Fruit fly (Drosophila melanogaster): ENCODE data around the gene VhaPPA1-1.
A peak's percentile ranks its signal among the peaks of the same experiment; 100 is the strongest.

VhaPPA1-1 gene

DNA sequence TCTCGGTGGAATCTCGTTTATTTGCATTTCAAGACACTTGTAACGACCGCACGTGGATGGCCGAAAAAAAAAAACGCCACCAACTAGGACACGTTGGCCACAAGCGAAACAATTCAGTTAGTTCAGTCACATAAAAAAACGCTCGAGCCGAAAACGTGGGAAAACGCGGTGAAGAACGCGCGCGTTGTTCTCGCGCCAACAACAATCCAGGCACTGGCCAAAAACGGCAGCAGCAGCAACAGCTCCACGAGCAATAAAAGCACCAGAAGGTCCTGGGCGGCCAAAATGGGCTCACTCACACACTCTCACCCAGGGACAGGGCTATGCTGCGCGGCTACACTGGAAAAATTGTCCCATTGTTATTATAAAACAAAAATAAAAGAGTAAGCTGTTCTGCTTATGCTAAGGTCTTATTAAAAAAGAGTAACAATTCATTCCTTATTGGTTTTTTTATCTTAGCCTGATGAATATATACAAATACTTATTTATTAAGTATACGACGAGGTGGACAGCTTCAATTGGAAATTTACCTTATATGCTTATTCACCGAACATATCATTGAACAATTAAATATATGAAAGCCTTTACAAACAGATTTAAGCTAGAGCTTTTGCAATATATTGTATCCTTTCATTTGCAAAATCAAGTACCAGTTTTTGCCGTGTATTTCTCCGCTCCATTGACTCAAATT lies 28.4 kb downstream of the VhaPPA1-1 start, which contains the start of gene btsz (continued):
- TF ChIP-seq mam (GFP tag; optimal IDR thresholded peaks at IDR 0.05) (peak; percentile 21), CG13424 (tag; optimal IDR thresholded peaks at IDR 0.05) (peak; percentile 54), CG10274 (GFP tag; optimal IDR thresholded peaks at IDR 0.05) (peak; percentile 9), CG15514 (GFP tag; optimal IDR thresholded peaks at IDR 0.05) (peak; percentile 47), YL-1 (GFP tag; optimal IDR thresholded peaks at IDR 0.05) (no peak), pros (GFP tag; optimal IDR thresholded peaks at IDR 0.05) (no peak), CG9727 (GFP tag; optimal IDR thresholded peaks at IDR 0.05) (peak; percentile 71), Fer1 (GFP tag; optimal IDR thresholded peaks at IDR 0.05) (peak; percentile 68), ind (GFP tag; optimal IDR thresholded peaks at IDR 0.05) (peak; percentile 44), Atf3 (GFP tag; optimal IDR thresholded peaks at IDR 0.05) (no peak), Ada2b (GFP tag; IDR thresholded peaks at IDR 0.05) (no peak), CG6765 (GFP tag; optimal IDR thresholded peaks at IDR 0.05) (peak; percentile 46), CG6854 (GFP tag; optimal IDR thresholded peaks at IDR 0.05) (peak; percentile 37), BtbVII (GFP tag; optimal IDR thresholded peaks at IDR 0.05) (peak; percentile 49), CG11504 (tag; optimal IDR thresholded peaks at IDR 0.05) (peak; percentile 72), CG15269 (tag; optimal IDR thresholded peaks at IDR 0.05) (peak; percentile 53), pho (GFP tag; optimal IDR thresholded peaks at IDR 0.05) (no peak), CG34422 (GFP tag; IDR thresholded peaks at IDR 0.05) (no peak), CG31388 (GFP tag; optimal IDR thresholded peaks at IDR 0.05) (no peak), B-H2 (GFP tag; optimal IDR thresholded peaks at IDR 0.05) (peak; percentile 11), CG17612 (GFP tag; IDR thresholded peaks at IDR 0.05) (no peak), row (GFP tag; IDR thresholded peaks at IDR 0.05) (peak; percentile 51), Nf-YC (tag; optimal IDR thresholded peaks at IDR 0.05) (peak; percentile 48), Pdp1 (GFP tag; optimal IDR thresholded peaks at IDR 0.05) (peak in 1 of 2 experiments; percentile 24), bcd (GFP tag; optimal IDR thresholded peaks at IDR 0.05) (peak; percentile 54), CG4424 (GFP tag; optimal IDR thresholded peaks at IDR 0.05) (peak; percentile 52), scrt (GFP tag; optimal IDR thresholded peaks at IDR 0.05) (peak; percentile 57), CG11093 (GFP tag; IDR thresholded peaks at IDR 0.05) (no peak), caup (GFP tag; optimal IDR thresholded peaks at IDR 0.05; ENCODE audit: severe bottlenecking) (peak; percentile 53), HLH54F (GFP tag; optimal IDR thresholded peaks at IDR 0.05) (no peak), CG13775 (GFP tag; optimal IDR thresholded peaks at IDR 0.05) (peak; percentile 46), Hsf (GFP tag; optimal IDR thresholded peaks at IDR 0.05) (peak; percentile 15), CG8944 (GFP tag; optimal IDR thresholded peaks at IDR 0.05) (no peak), lilli (GFP tag; optimal IDR thresholded peaks at IDR 0.05) (peak; percentile 39), CG15011 (GFP tag; optimal IDR thresholded peaks at IDR 0.05) (peak; percentile 53), org-1 (GFP tag; optimal IDR thresholded peaks at IDR 0.05) (no peak), CG5180 (GFP tag; optimal IDR thresholded peaks at IDR 0.05) (peak; percentile 31), D (optimal IDR thresholded peaks at IDR 0.05) (no peak), D (GFP tag; optimal IDR thresholded peaks at IDR 0.05) (no peak), dysf (GFP tag; IDR thresholded peaks at IDR 0.05) (peak; percentile 47; the same call in 2 of the 3 replicates), gem (tag; optimal IDR thresholded peaks at IDR 0.05) (peak; percentile 67), tup (GFP tag; optimal IDR thresholded peaks at IDR 0.05) (no peak), CG1233 (GFP tag; optimal IDR thresholded peaks at IDR 0.05) (peak; percentile 13)

Measured in whole organism, embryonic.